Fruit fly (Drosophila melanogaster) whole organism, embryonic: ENCODE data around the gene CG3224.

Source experiments
- Abd-B ChIP-seq: fragments of 200-800 bp; sonication (Bioruptor generic); optimal IDR thresholded peaks from 2 replicates; lab custom pipeline; 2018; ENCODE audit warnings: missing biosample characterization, mild to moderate bottlenecking, missing genetic modification characterization, moderate library complexity
- Atf3 ChIP-seq: fragments of 200-800 bp; sonication (Bioruptor generic); optimal IDR thresholded peaks from 3 replicates; lab custom pipeline; 2016; ENCODE audit warnings: missing biosample characterization, missing genetic modification characterization
- Awh ChIP-seq: fragments of 200-800 bp; sonication (Bioruptor generic); IDR thresholded peaks from 2 replicates; pipeline ENCODE4, ENCODE4 v1.3.6; 2022; ENCODE audit warnings: missing biosample characterization, missing genetic modification characterization
- Bdp1 ChIP-seq: fragments of 200-800 bp; sonication (Bioruptor generic); optimal IDR thresholded peaks from 3 replicates; lab custom pipeline; 2016; ENCODE audit warnings: missing biosample characterization, missing genetic modification characterization
- CG10209 ChIP-seq: fragments of 200-800 bp; sonication (Bioruptor generic); optimal IDR thresholded peaks from 3 replicates; lab custom pipeline; 2017; ENCODE audit warnings: missing biosample characterization, mild to moderate bottlenecking, missing genetic modification characterization, missing genetic modification reagents
- CG10565 ChIP-seq: fragments of 200-800 bp; sonication (Bioruptor generic); optimal IDR thresholded peaks from 3 replicates; lab custom pipeline; 2016; ENCODE audit warnings: missing biosample characterization, mild to moderate bottlenecking, missing genetic modification characterization
- CG13894 ChIP-seq: fragments of 200-800 bp; sonication (Bioruptor generic); optimal IDR thresholded peaks from 3 replicates; lab custom pipeline; 2018; ENCODE audit warnings: missing biosample characterization, mild to moderate bottlenecking, missing genetic modification characterization, moderate library complexity
- CG1529 ChIP-seq: fragments of 200-800 bp; sonication (Bioruptor generic); optimal IDR thresholded peaks from 3 replicates; lab custom pipeline; 2018; ENCODE audit warnings: missing biosample characterization, missing genetic modification characterization
- CG1602 ChIP-seq: fragments of 200-800 bp; sonication (Bioruptor generic); optimal IDR thresholded peaks from 3 replicates; lab custom pipeline; 2016; ENCODE audit warnings: missing biosample characterization, missing genetic modification characterization
- CG1603 ChIP-seq: fragments of 200-800 bp; sonication (Bioruptor generic); optimal IDR thresholded peaks from 2 replicates; lab custom pipeline; 2019; ENCODE audit warnings: missing biosample characterization, mild to moderate bottlenecking, missing genetic modification characterization, moderate library complexity
- CG1647 ChIP-seq: fragments of 200-800 bp; sonication (Bioruptor generic); optimal IDR thresholded peaks from 3 replicates; lab custom pipeline; 2016; ENCODE audit warnings: missing biosample characterization, missing genetic modification characterization
- CG2199 ChIP-seq: fragments of 200-800 bp; sonication (Bioruptor generic); IDR thresholded peaks from 3 replicates; pipeline ENCODE4 v1.3.6; 2022; ENCODE audit warnings: missing biosample characterization, missing genetic modification characterization
- CG2202 ChIP-seq: fragments of 200-800 bp; sonication (Bioruptor generic); optimal IDR thresholded peaks from 2 replicates; lab custom pipeline; 2018; ENCODE audit warnings: missing biosample characterization, mild to moderate bottlenecking, missing genetic modification characterization
- CG30431 ChIP-seq: fragments of 200-800 bp; sonication (Bioruptor generic); optimal IDR thresholded peaks from 2 replicates; lab custom pipeline; 2017; ENCODE audit warnings: missing biosample characterization, missing genetic modification characterization
- CG3407 ChIP-seq: fragments of 200-800 bp; sonication (Bioruptor generic); optimal IDR thresholded peaks from 2 replicates; lab custom pipeline; 2018; ENCODE audit warnings: missing biosample characterization, mild to moderate bottlenecking, missing genetic modification characterization
- CG4360 ChIP-seq: fragments of 200-800 bp; sonication (Bioruptor generic); IDR thresholded peaks from 2 replicates; pipeline ENCODE4 v1.3.6; 2022; ENCODE audit warnings: missing biosample characterization, missing genetic modification characterization
- CG5953 ChIP-seq: fragments of 200-800 bp; sonication (Bioruptor generic); IDR thresholded peaks from 2 replicates; pipeline ENCODE4 v1.3.6; 2022; ENCODE audit warnings: missing biosample characterization, missing genetic modification characterization
- CG6683 ChIP-seq: fragments of 200-800 bp; sonication (Bioruptor generic); optimal IDR thresholded peaks from 2 replicates; lab custom pipeline; 2017; ENCODE audit warnings: missing biosample characterization, mild to moderate bottlenecking, missing genetic modification characterization, missing genetic modification reagents
- CG9817 ChIP-seq: fragments of 200-800 bp; sonication (Bioruptor generic); optimal IDR thresholded peaks from 2 replicates; lab custom pipeline; 2018; ENCODE audit warnings: missing biosample characterization, mild to moderate bottlenecking, missing genetic modification characterization, moderate library complexity
- CG9932 ChIP-seq: fragments of 200-800 bp; sonication (Bioruptor generic); IDR thresholded peaks from 2 replicates; pipeline ENCODE4 v1.3.6; 2022; ENCODE audit warnings: missing biosample characterization, missing genetic modification characterization
- CTCF ChIP-seq: fragments of 200-800 bp; sonication (Bioruptor generic); optimal IDR thresholded peaks from 2 replicates; lab custom pipeline; 2017; ENCODE audit warnings: missing biosample characterization, mild to moderate bottlenecking, missing genetic modification characterization, moderate library complexity
- D19B ChIP-seq: fragments of 200-800 bp; sonication (Bioruptor generic); optimal IDR thresholded peaks from 2 replicates; lab custom pipeline; 2017; ENCODE audit warnings: missing biosample characterization, mild to moderate bottlenecking, missing genetic modification characterization
- Dad ChIP-seq: fragments of 200-800 bp; sonication (Bioruptor generic); optimal IDR thresholded peaks from 3 replicates; lab custom pipeline; 2016; ENCODE audit warnings: missing biosample characterization, missing genetic modification characterization
- Dek ChIP-seq: fragments of 200-800 bp; sonication (Bioruptor generic); optimal IDR thresholded peaks from 3 replicates; lab custom pipeline; 2019; ENCODE audit warnings: missing biosample characterization, mild to moderate bottlenecking, missing genetic modification characterization, moderate library complexity
- Dip2 ChIP-seq: fragments of 200-800 bp; sonication (Bioruptor generic); IDR thresholded peaks from 2 replicates; pipeline ENCODE4 v1.3.6; 2022; ENCODE audit warnings: missing biosample characterization, missing genetic modification characterization
- E2f1 ChIP-seq: fragments of 200-800 bp; sonication (Bioruptor generic); IDR thresholded peaks from 2 replicates; pipeline ENCODE4 v1.3.6; 2022; ENCODE audit warnings: missing biosample characterization, missing genetic modification characterization
- Hand ChIP-seq: fragments of 200-800 bp; sonication (Bioruptor generic); optimal IDR thresholded peaks from 2 replicates; lab custom pipeline; 2017; ENCODE audit warnings: mild to moderate bottlenecking, missing biosample characterization, missing genetic modification reagents, missing genetic modification characterization
- Hmr ChIP-seq: fragments of 200-800 bp; sonication (Bioruptor generic); optimal IDR thresholded peaks from 3 replicates; lab custom pipeline; 2017; ENCODE audit warnings: mild to moderate bottlenecking, missing biosample characterization, missing genetic modification reagents, missing genetic modification characterization
- Hr3 ChIP-seq: fragments of 200-800 bp; sonication (Bioruptor generic); optimal IDR thresholded peaks from 3 replicates; lab custom pipeline; 2016; ENCODE audit warnings: missing biosample characterization, missing genetic modification characterization
- Lpt ChIP-seq: fragments of >200 bp; optimal IDR thresholded peaks from 2 replicates; lab custom pipeline; 2018; ENCODE audit warnings: missing biosample characterization, missing genetic modification characterization
- NK7.1 ChIP-seq: fragments of 200-800 bp; sonication (Bioruptor generic); optimal IDR thresholded peaks from 3 replicates; lab custom pipeline; 2016; ENCODE audit warnings: missing biosample characterization, missing genetic modification characterization
- Nf-YB ChIP-seq: fragments of 200-800 bp; sonication (Bioruptor generic); optimal IDR thresholded peaks from 3 replicates; lab custom pipeline; 2019; ENCODE audit warnings: missing biosample characterization, mild to moderate bottlenecking, missing genetic modification characterization, moderate library complexity
- Nf-YC ChIP-seq: fragments of 200-800 bp; optimal IDR thresholded peaks from 3 replicates; lab custom pipeline; 2019; ENCODE audit warnings: missing biosample characterization, mild to moderate bottlenecking, missing genetic modification characterization, moderate library complexity
- Sox102F ChIP-seq: fragments of 200-800 bp; sonication (Bioruptor generic); optimal IDR thresholded peaks from 2 replicates; lab custom pipeline; 2018; ENCODE audit warnings: missing biosample characterization, mild to moderate bottlenecking, missing genetic modification characterization, moderate library complexity
- Spps ChIP-seq: fragments of 200-800 bp; sonication (Bioruptor generic); optimal IDR thresholded peaks from 2 replicates; lab custom pipeline; 2018; ENCODE audit warnings: missing biosample characterization, mild to moderate bottlenecking, missing genetic modification characterization
- Ssrp ChIP-seq: fragments of 200-800 bp; sonication (Bioruptor generic); optimal IDR thresholded peaks from 2 replicates; lab custom pipeline; 2018; ENCODE audit warnings: missing biosample characterization, mild to moderate bottlenecking, missing genetic modification characterization, moderate library complexity
- Taf1 ChIP-seq: fragments of 200-800 bp; sonication (Bioruptor generic); IDR thresholded peaks from 2 replicates; pipeline ENCODE4 v1.3.6; 2022; ENCODE audit warnings: missing biosample characterization, missing genetic modification characterization
- ase ChIP-seq: fragments of 200-800 bp; sonication (Bioruptor generic); IDR thresholded peaks from 3 replicates; pipeline ENCODE4 v1.3.6; 2022; ENCODE audit warnings: missing biosample characterization, missing genetic modification characterization
- chn ChIP-seq: fragments of 200-800 bp; sonication (Bioruptor generic); optimal IDR thresholded peaks from 2 replicates; lab custom pipeline; 2016; ENCODE audit warnings: missing biosample characterization, missing genetic modification characterization
- cwo ChIP-seq: fragments of 200-800 bp; sonication (Bioruptor generic); optimal IDR thresholded peaks from 3 replicates; lab custom pipeline; 2017; ENCODE audit warnings: missing biosample characterization, missing genetic modification characterization, mild to moderate bottlenecking, moderate library complexity, missing genetic modification reagents
- gem ChIP-seq: fragments of 200-800 bp; sonication (Bioruptor generic); optimal IDR thresholded peaks from 2 replicates; lab custom pipeline; 2019; ENCODE audit warnings: missing biosample characterization, mild to moderate bottlenecking, missing genetic modification characterization, moderate library complexity
- gro ChIP-seq: fragments of 200-800 bp; sonication (Bioruptor generic); optimal IDR thresholded peaks from 2 replicates; lab custom pipeline; 2016; ENCODE audit warnings: missing biosample characterization, missing genetic modification characterization
- ind ChIP-seq: fragments of 200-800 bp; sonication (Bioruptor generic); optimal IDR thresholded peaks from 3 replicates; lab custom pipeline; 2016; ENCODE audit warnings: missing biosample characterization, missing genetic modification characterization
- ken ChIP-seq: fragments of 200-800 bp; sonication (Bioruptor generic); IDR thresholded peaks from 3 replicates; pipeline ENCODE4 v1.3.6; 2022; ENCODE audit warnings: missing biosample characterization, missing genetic modification characterization
- maf-S ChIP-seq: fragments of 200-800 bp; sonication (Bioruptor generic); optimal IDR thresholded peaks from 2 replicates; lab custom pipeline; 2016; ENCODE audit warnings: missing biosample characterization, missing genetic modification characterization
- mam ChIP-seq: fragments of 200-800 bp; sonication (Bioruptor generic); optimal IDR thresholded peaks from 3 replicates; lab custom pipeline; 2016; ENCODE audit warnings: missing biosample characterization, missing genetic modification characterization
- onecut ChIP-seq: fragments of 200-800 bp; sonication (Bioruptor generic); IDR thresholded peaks from 2 replicates; pipeline ENCODE4 v1.3.6; 2022; ENCODE audit warnings: missing biosample characterization, missing genetic modification characterization
- otp ChIP-seq: fragments of 200-800 bp; sonication (Bioruptor generic); IDR thresholded peaks from 3 replicates; pipeline ENCODE4, ENCODE4 v1.3.6; 2022; ENCODE audit warnings: missing biosample characterization, missing genetic modification characterization
- psq ChIP-seq: fragments of 200-800 bp; sonication (Bioruptor generic); optimal IDR thresholded peaks from 2 replicates; lab custom pipeline; 2017; ENCODE audit warnings: missing biosample characterization, missing genetic modification characterization
- ranshi ChIP-seq: fragments of 200-800 bp; sonication (Bioruptor generic); IDR thresholded peaks from 2 replicates; pipeline ENCODE4 v1.3.6; 2022; ENCODE audit warnings: missing biosample characterization, missing genetic modification characterization
- seq ChIP-seq: fragments of 200-800 bp; sonication (Bioruptor generic); IDR thresholded peaks from 2 replicates; pipeline ENCODE4 v1.3.6; 2022; ENCODE audit warnings: missing biosample characterization, missing genetic modification characterization
- slou ChIP-seq: fragments of 200-800 bp; sonication (Bioruptor generic); optimal IDR thresholded peaks from 3 replicates; lab custom pipeline; 2016; ENCODE audit warnings: missing biosample characterization, missing genetic modification characterization
- zf30C ChIP-seq: fragments of 200-800 bp; sonication (Bioruptor generic); optimal IDR thresholded peaks from 3 replicates; lab custom pipeline; 2018; ENCODE audit warnings: missing biosample characterization, mild to moderate bottlenecking, missing genetic modification characterization

The CG3224 gene

DNA sequence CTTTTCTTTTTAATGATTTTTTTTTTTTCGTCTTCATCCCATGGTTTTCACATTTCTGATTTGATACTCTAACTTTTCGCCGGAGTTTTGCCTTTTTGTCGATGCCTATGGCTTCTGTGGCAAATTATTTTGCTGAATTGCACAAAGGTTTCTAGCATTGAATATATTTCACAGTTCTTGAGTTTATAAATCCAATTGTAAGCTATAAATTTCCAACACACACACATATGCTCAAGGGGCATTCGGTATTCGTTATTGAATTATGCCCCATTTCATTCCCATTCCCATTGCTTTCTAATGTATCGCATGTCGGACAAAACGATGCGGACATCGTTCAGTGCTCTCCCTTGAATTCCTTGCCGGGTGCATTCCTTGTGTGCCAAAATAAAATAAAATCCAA, 45.8 kb downstream of the CG3224 start (continued):
- no peak for TF ChIP-seq Hand (GFP tag; lab: Kevin White, UChicago)
- no peak for TF ChIP-seq D19B (GFP tag; lab: Kevin White, UChicago)
- TF ChIP-seq Nf-YC: no peak
- TF ChIP-seq slou (GFP tag; lab: Kevin White, UChicago): no peak
- TF ChIP-seq Abd-B (GFP tag; lab: Kevin White, UChicago): no peak
- no peak for TF ChIP-seq Atf3 (GFP tag; lab: Kevin White, UChicago)
- TF ChIP-seq Lpt (GFP tag; lab: Kevin White, UChicago): no peak
- no peak for TF ChIP-seq Nf-YB
- peak; percentile 7 for TF ChIP-seq CG10209 (GFP tag; lab: Kevin White, UChicago)
- TF ChIP-seq CG13894 (tag; lab: Kevin White, UChicago): no peak
- TF ChIP-seq Dip2 (GFP tag; lab: Robert Waterston, UW): no peak
- no peak for TF ChIP-seq maf-S (GFP tag; lab: Kevin White, UChicago)
- peak; percentile 58 for TF ChIP-seq CG1603 (tag; lab: Kevin White, UChicago)
- TF ChIP-seq ken (GFP tag; lab: Robert Waterston, UW): peak; percentile 67
- TF ChIP-seq Bdp1 (GFP tag; lab: Kevin White, UChicago): no peak
- TF ChIP-seq CG9817 (tag; lab: Kevin White, UChicago): no peak
- TF ChIP-seq CG9932: no peak
- peak; percentile 41 for TF ChIP-seq Hr3 (GFP tag; lab: Kevin White, UChicago)
- peak; percentile 67 for TF ChIP-seq onecut (GFP tag; lab: Robert Waterston, UW)
- no peak for TF ChIP-seq NK7.1 (GFP tag; lab: Kevin White, UChicago)
- TF ChIP-seq CG30431: no peak
- TF ChIP-seq cwo (GFP tag; lab: Kevin White, UChicago): peak; percentile 9
- no peak for TF ChIP-seq CG10565 (GFP tag; lab: Kevin White, UChicago)
- TF ChIP-seq ranshi (GFP tag; lab: Robert Waterston, UW): peak; percentile 42; the same call in 1 of the 2 replicates
- TF ChIP-seq CG1529: peak; percentile 25
- TF ChIP-seq CTCF (GFP tag; lab: Kevin White, UChicago): peak; percentile 28
- TF ChIP-seq otp (GFP tag; lab: Robert Waterston, UW): peak; percentile 70
- no peak for TF ChIP-seq CG4360 (GFP tag; lab: Robert Waterston, UW)
- TF ChIP-seq E2f1 (GFP tag; lab: Robert Waterston, UW): peak; percentile 36; the same call in 1 of the 2 replicates
- TF ChIP-seq Dad (GFP tag; lab: Kevin White, UChicago): peak; percentile 6
- no peak for TF ChIP-seq seq
- peak; percentile 61 for TF ChIP-seq gem (tag; lab: Kevin White, UChicago)
- peak; percentile 75 for TF ChIP-seq Ssrp (tag; lab: Kevin White, UChicago)
- TF ChIP-seq Dek (tag; lab: Kevin White, UChicago): no peak
- TF ChIP-seq ind (GFP tag; lab: Kevin White, UChicago): peak; percentile 22
- TF ChIP-seq CG1647: no peak
- TF ChIP-seq CG2199 (GFP tag; lab: Robert Waterston, UW): 0 out of 3 replicates have a peak, but pooled peaks have one; percentile 21
- no peak for TF ChIP-seq Hmr (GFP tag; lab: Kevin White, UChicago)
- TF ChIP-seq CG1602 (GFP tag; lab: Kevin White, UChicago): peak; percentile 4
- peak; percentile 22 for TF ChIP-seq chn (GFP tag; lab: Kevin White, UChicago)
- peak; percentile 46 for TF ChIP-seq mam (GFP tag; lab: Kevin White, UChicago)
- TF ChIP-seq Taf1 (GFP tag; lab: Robert Waterston, UW): no peak
- TF ChIP-seq ase (GFP tag; lab: Robert Waterston, UW): peak; percentile 35; the same call in 1 of the 3 replicates
- TF ChIP-seq Spps (tag; lab: Kevin White, UChicago): peak; percentile 18
- TF ChIP-seq CG2202 (tag; lab: Kevin White, UChicago): no peak
- 0 out of 2 replicates have a peak, but pooled peaks have one; percentile 26 for TF ChIP-seq CG5953 (GFP tag; lab: Robert Waterston, UW)
- TF ChIP-seq gro (GFP tag; lab: Kevin White, UChicago): no peak
- no peak for TF ChIP-seq CG3407 (GFP tag; lab: Kevin White, UChicago)
- TF ChIP-seq Sox102F (GFP tag; lab: Kevin White, UChicago): peak; percentile 69
- no peak for TF ChIP-seq psq (GFP tag; lab: Kevin White, UChicago)
- TF ChIP-seq zf30C (GFP tag; lab: Kevin White, UChicago): no peak
- peak; percentile 42 for TF ChIP-seq Awh (GFP tag; lab: Robert Waterston, UW)
- no peak for TF ChIP-seq CG6683
